Worm (Caenorhabditis elegans) whole organism, late embryonic: ENCODE measurements around the gene W02D7.5.

ENCODE experiments used
- C38D4.7 ChIP-seq: fragments of 200-800 bp; sonication (Bioruptor generic); optimal IDR thresholded peaks from 2 replicates; lab custom pipeline; 2018; ENCODE audit warnings: mild to moderate bottlenecking, missing genetic modification characterization, moderate library complexity, missing compliant biosample characterization
- K02D7.2 ChIP-seq: sonication (generic microtip); optimal IDR thresholded peaks from 2 replicates; lab custom pipeline; 2017; ENCODE audit warnings: mild to moderate bottlenecking, missing genetic modification characterization, missing compliant biosample characterization
- ceh-18 ChIP-seq: sonication (generic microtip); optimal IDR thresholded peaks from 2 replicates; lab custom pipeline; 2016; ENCODE audit warnings: missing genetic modification characterization, missing compliant biosample characterization
- ceh-22 ChIP-seq: sonication (generic microtip); optimal IDR thresholded peaks from 2 replicates; lab custom pipeline; 2017; ENCODE audit warnings: missing biosample characterization, missing genetic modification characterization
- ceh-34 ChIP-seq: sonication (generic microtip); optimal IDR thresholded peaks from 2 replicates; lab custom pipeline; 2016; ENCODE audit warnings: mild to moderate bottlenecking, missing genetic modification characterization, missing compliant biosample characterization
- dve-1 ChIP-seq: sonication (generic microtip); optimal IDR thresholded peaks from 2 replicates; lab custom pipeline; 2017; ENCODE audit warnings: antibody characterized with exemption, mild to moderate bottlenecking, missing genetic modification characterization, missing compliant biosample characterization
- eyg-1 ChIP-seq: sonication (generic microtip); optimal IDR thresholded peaks from 2 replicates; lab custom pipeline; 2016; ENCODE audit warnings: missing genotype, missing genetic modification characterization, missing compliant biosample characterization
- pqm-1 ChIP-seq: sonication (generic microtip); optimal IDR thresholded peaks from 2 replicates; lab custom pipeline; 2016; ENCODE audit warnings: missing genetic modification characterization, missing compliant biosample characterization
- sox-4 ChIP-seq: sonication (generic microtip); optimal IDR thresholded peaks from 2 replicates; lab custom pipeline; 2017; ENCODE audit warnings: mild to moderate bottlenecking, missing genetic modification characterization, inconsistent platforms, missing compliant biosample characterization
- tbx-7 ChIP-seq: sonication (generic microtip); optimal IDR thresholded peaks from 2 replicates; lab custom pipeline; 2016; ENCODE audit warnings: missing genotype, missing genetic modification characterization, missing compliant biosample characterization

- no peak for TF ChIP-seq K02D7.2
- TF ChIP-seq pqm-1: no peak
- no peak for TF ChIP-seq ceh-34 (tag; lab: Kevin White, UChicago)
- TF ChIP-seq dve-1 (tag; lab: Kevin White, UChicago): no peak
- TF ChIP-seq tbx-7 (tag; lab: Kevin White, UChicago): no peak
- TF ChIP-seq sox-4 (tag; lab: Kevin White, UChicago): no peak
- TF ChIP-seq ceh-18 (tag; lab: Kevin White, UChicago): no peak
- no peak for TF ChIP-seq ceh-22 (tag; lab: Kevin White, UChicago)
- no peak for TF ChIP-seq C38D4.7
- TF ChIP-seq eyg-1 (tag; lab: Kevin White, UChicago): no peak
These were observed 40.0 kb downstream of the W02D7.5 start, which contains the start of gene C16D9.1 for ce11 chrV:8259016-8259415.
